Worm (Caenorhabditis elegans): Measurements from ENCODE around the gene C06H5.13.

Gene C06H5.13

DNA sequence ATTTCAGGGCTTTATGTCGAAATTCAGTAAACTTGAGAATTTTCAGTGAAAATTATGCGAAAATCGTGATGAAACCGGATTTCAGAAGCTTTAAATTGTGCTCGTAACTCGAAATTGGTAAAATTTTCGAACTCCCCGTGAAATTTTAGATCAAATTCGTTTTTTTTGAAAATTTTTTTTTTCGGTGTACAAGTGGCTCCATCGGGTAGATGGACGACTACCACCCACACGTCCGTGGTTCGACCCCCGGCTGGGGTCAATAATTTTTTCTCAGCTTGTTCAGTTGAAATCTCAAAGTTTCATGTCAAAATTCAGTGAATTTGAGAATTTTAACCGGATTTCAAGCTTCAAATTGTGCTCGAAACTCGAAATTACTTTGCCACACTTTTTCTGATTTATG, 38.3 kb upstream of the C06H5.13 start (continued):
- TF ChIP-seq attf-6 (GFP tag; IDR thresholded peaks at IDR 0.05) = no peak
- 0 out of 2 replicates have a peak, but pooled peaks have one; percentile 16 for TF ChIP-seq hmg-1.2 (GFP tag; IDR thresholded peaks at IDR 0.05)
- no peak for TF ChIP-seq snpc-4 (GFP tag; optimal IDR thresholded peaks at IDR 0.05)
- TF ChIP-seq snpc-4 (tag; optimal IDR thresholded peaks at IDR 0.05) = no peak
- no peak for TF ChIP-seq somi-1 (GFP tag; optimal IDR thresholded peaks at IDR 0.05)
- TF ChIP-seq Y56A3A.18 (GFP tag; IDR thresholded peaks at IDR 0.05) = no peak
- TF ChIP-seq lin-40 (tag; optimal IDR thresholded peaks at IDR 0.05) = no peak
- no peak for TF ChIP-seq lir-1 (GFP tag; conservative IDR thresholded peaks at IDR 0.05)
- TF ChIP-seq him-1 (tag; optimal IDR thresholded peaks at IDR 0.05) = peak; percentile 95
- TF ChIP-seq attf-5 (GFP tag; optimal IDR thresholded peaks at IDR 0.05) = peak; percentile 3
- TF ChIP-seq lag-1 (GFP tag; IDR thresholded peaks at IDR 0.05) = no peak
- no peak for TF ChIP-seq atf-7 (tag; optimal IDR thresholded peaks at IDR 0.05)
- no peak for TF ChIP-seq rpc-1 (optimal IDR thresholded peaks at IDR 0.05)
- peak; percentile 39 for TF ChIP-seq rpc-1 (tag; optimal IDR thresholded peaks at IDR 0.05)
- no peak for TF ChIP-seq unc-130 (GFP tag; optimal IDR thresholded peaks at IDR 0.05)
- no peak for TF ChIP-seq rcor-1 (GFP tag; IDR thresholded peaks at IDR 0.05)
- no peak for TF ChIP-seq gei-17 (GFP tag; optimal IDR thresholded peaks at IDR 0.05)
- TF ChIP-seq ekl-4 (GFP tag; IDR thresholded peaks at IDR 0.05) = 0 out of 2 replicates have a peak, but pooled peaks have one; percentile 14

DNA sequence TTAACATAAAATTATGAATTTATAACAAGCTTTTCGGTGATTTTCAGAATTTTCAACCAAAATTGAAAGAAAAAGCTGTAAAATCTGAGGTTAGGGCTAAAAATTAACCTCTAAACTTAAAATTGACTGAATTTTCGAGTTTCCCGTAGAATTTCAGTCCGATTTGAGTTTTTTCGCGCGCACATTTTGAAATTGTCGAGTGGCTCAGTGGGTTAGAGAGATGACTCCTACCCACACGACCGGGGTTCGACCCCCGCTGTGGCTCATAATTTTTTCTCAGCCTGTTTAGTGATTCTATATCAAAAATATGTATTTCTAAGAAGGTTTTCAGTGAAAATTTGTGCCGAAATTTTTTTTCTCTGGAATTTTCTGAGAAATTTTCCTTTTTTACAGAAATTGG, 34.2 kb upstream of the C06H5.13 start:
- TF ChIP-seq ztf-22 (GFP tag; optimal IDR thresholded peaks at IDR 0.05) = no peak
- no peak for TF ChIP-seq ztf-3 (GFP tag; optimal IDR thresholded peaks at IDR 0.05)
- peak; percentile 31 for TF ChIP-seq B0261.1 (tag; optimal IDR thresholded peaks at IDR 0.05)
- TF ChIP-seq lin-35 (GFP tag; optimal IDR thresholded peaks at IDR 0.05) = no peak
- peak; percentile 70 for TF ChIP-seq tbp1 (GFP tag; optimal IDR thresholded peaks at IDR 0.05)
- TF ChIP-seq him-1 (tag; optimal IDR thresholded peaks at IDR 0.05) = peak; percentile 10
- no peak for TF ChIP-seq ceh-91 (GFP tag; IDR thresholded peaks at IDR 0.05)
- TF ChIP-seq K11D2.4 (GFP tag; IDR thresholded peaks at IDR 0.05) = no peak
- no peak for TF ChIP-seq ztf-25 (GFP tag; IDR thresholded peaks at IDR 0.05)
- TF ChIP-seq lin-54 (GFP tag; optimal IDR thresholded peaks at IDR 0.05) = no peak
- TF ChIP-seq sptf-2 (GFP tag; optimal IDR thresholded peaks at IDR 0.05) = no peak
- TF ChIP-seq nfya-1 (tag; optimal IDR thresholded peaks at IDR 0.05; ENCODE audit: borderline replicate concordance, insufficient read depth) = no peak
- no peak for TF ChIP-seq Y67H2A.10 (GFP tag; conservative IDR thresholded peaks at IDR 0.05)
- no peak for TF ChIP-seq mcd-1 (GFP tag; IDR thresholded peaks at IDR 0.05)
- TF ChIP-seq madf-8 (GFP tag; conservative IDR thresholded peaks at IDR 0.05) = no peak
- no peak for TF ChIP-seq dox-1 (GFP tag; IDR thresholded peaks at IDR 0.05)
- no peak for TF ChIP-seq hlh-12 (tag; optimal IDR thresholded peaks at IDR 0.05)
- TF ChIP-seq F10E7.11 (tag; optimal IDR thresholded peaks at IDR 0.05) = no peak
- TF ChIP-seq rpc-1 (optimal IDR thresholded peaks at IDR 0.05) = peak; percentile 3
- TF ChIP-seq rpc-1 (tag; optimal IDR thresholded peaks at IDR 0.05) = peak; percentile 58
- TF ChIP-seq F49E8.2 (tag; optimal IDR thresholded peaks at IDR 0.05; ENCODE audit: insufficient read depth) = no peak
- TF ChIP-seq ceh-27 (GFP tag; optimal IDR thresholded peaks at IDR 0.05) = no peak
- no peak for TF ChIP-seq Y79H2A.3 (GFP tag; conservative IDR thresholded peaks at IDR 0.05)
- TF ChIP-seq ekl-4 (GFP tag; IDR thresholded peaks at IDR 0.05) = no peak
- TF ChIP-seq hrde-1 (tag; optimal IDR thresholded peaks at IDR 0.05; ENCODE audit: borderline replicate concordance) = no peak

Measured in whole organism, young adult.